Worm (Caenorhabditis elegans) whole organism, late embryonic: ENCODE data around the gene F42A10.5.
A peak's percentile ranks its signal among the peaks of the same experiment; 100 is the strongest.

Experiments used
- C08G9.2 ChIP-seq: sonication (generic microtip); optimal IDR thresholded peaks from 2 replicates; lab custom pipeline; 2016; ENCODE audit warnings: mild to moderate bottlenecking, missing genetic modification characterization, moderate library complexity, missing compliant biosample characterization
- F13H6.1 ChIP-seq: sonication (generic microtip); optimal IDR thresholded peaks from 2 replicates; lab custom pipeline; 2016; ENCODE audit warnings: missing genetic modification characterization, missing compliant biosample characterization
- K02D7.2 ChIP-seq: sonication (generic microtip); optimal IDR thresholded peaks from 2 replicates; lab custom pipeline; 2017; ENCODE audit warnings: mild to moderate bottlenecking, missing genetic modification characterization, missing compliant biosample characterization
- T23F11.4 ChIP-seq: fragments of 200-800 bp; sonication (Bioruptor generic); optimal IDR thresholded peaks from 2 replicates; lab custom pipeline; 2018; ENCODE audit warnings: mild to moderate bottlenecking, missing genetic modification characterization, missing compliant biosample characterization
- ahr-1 ChIP-seq: sonication (generic microtip); optimal IDR thresholded peaks from 2 replicates; lab custom pipeline; 2016; ENCODE audit warnings: missing genetic modification characterization, missing compliant biosample characterization
- ama-1 ChIP-seq: fragments of 150-350 bp; optimal IDR thresholded peaks from 2 replicates; lab custom pipeline; 2014
- ceh-14 ChIP-seq: sonication (generic microtip); optimal IDR thresholded peaks from 2 replicates; lab custom pipeline; 2016; ENCODE audit warnings: missing genotype, missing genetic modification characterization, missing compliant biosample characterization
- ceh-18 ChIP-seq: sonication (generic microtip); optimal IDR thresholded peaks from 2 replicates; lab custom pipeline; 2016; ENCODE audit warnings: missing genetic modification characterization, missing compliant biosample characterization
- ceh-19 ChIP-seq: fragments of 200-800 bp; sonication (Bioruptor generic); optimal IDR thresholded peaks from 2 replicates; lab custom pipeline; 2018; ENCODE audit warnings: mild to moderate bottlenecking, missing genetic modification characterization, missing compliant biosample characterization
- ceh-2 ChIP-seq: sonication (generic microtip); optimal IDR thresholded peaks from 2 replicates; lab custom pipeline; 2016; ENCODE audit warnings: missing genotype, missing genetic modification characterization, missing compliant biosample characterization
- ceh-31 ChIP-seq: sonication (generic microtip); optimal IDR thresholded peaks from 2 replicates; lab custom pipeline; 2016; ENCODE audit warnings: missing genetic modification characterization, missing compliant biosample characterization
- ceh-48 ChIP-seq: sonication (generic microtip); optimal IDR thresholded peaks from 2 replicates; lab custom pipeline; 2016; ENCODE audit warnings: missing genetic modification characterization, inconsistent platforms, missing compliant biosample characterization
- ceh-9 ChIP-seq: sonication (generic microtip); optimal IDR thresholded peaks from 2 replicates; lab custom pipeline; 2016; ENCODE audit warnings: mild to moderate bottlenecking, missing genetic modification characterization, inconsistent platforms, missing compliant biosample characterization
- dmd-4 ChIP-seq: sonication (generic microtip); optimal IDR thresholded peaks from 2 replicates; lab custom pipeline; 2016; ENCODE audit warnings: borderline replicate concordance, missing genetic modification characterization, missing compliant biosample characterization
- ets-4 ChIP-seq: sonication (generic microtip); optimal IDR thresholded peaks from 2 replicates; lab custom pipeline; 2016; ENCODE audit warnings: missing genetic modification characterization, missing compliant biosample characterization
- eyg-1 ChIP-seq: sonication (generic microtip); optimal IDR thresholded peaks from 2 replicates; lab custom pipeline; 2016; ENCODE audit warnings: missing genotype, missing genetic modification characterization, missing compliant biosample characterization
- fax-1 ChIP-seq: sonication (generic microtip); optimal IDR thresholded peaks from 2 replicates; lab custom pipeline; 2016; ENCODE audit warnings: missing genotype, missing genetic modification characterization, missing compliant biosample characterization
- fkh-10 ChIP-seq: fragments of 150-350 bp; optimal IDR thresholded peaks from 2 replicates; lab custom pipeline; 2014; ENCODE audit warnings: missing biosample characterization, missing genetic modification reagents, missing genetic modification characterization
- fkh-6 ChIP-seq: sonication (generic microtip); optimal IDR thresholded peaks from 2 replicates; lab custom pipeline; 2016; ENCODE audit warnings: missing genetic modification characterization, missing compliant biosample characterization
- hlh-15 ChIP-seq: sonication (generic microtip); optimal IDR thresholded peaks from 2 replicates; lab custom pipeline; 2016; ENCODE audit warnings: missing genetic modification characterization, missing compliant biosample characterization
- hlh-30 ChIP-seq: sonication (generic microtip); optimal IDR thresholded peaks from 2 replicates; lab custom pipeline; 2017; ENCODE audit warnings: antibody characterized with exemption, missing genetic modification characterization, missing compliant biosample characterization; ENCODE audit not compliant: insufficient read depth
- hlh-6 ChIP-seq: sonication (generic microtip); optimal IDR thresholded peaks from 2 replicates; lab custom pipeline; 2016; ENCODE audit warnings: missing genotype, missing genetic modification characterization, missing compliant biosample characterization
- lim-6 ChIP-seq: sonication (generic microtip); optimal IDR thresholded peaks from 2 replicates; lab custom pipeline; 2016; ENCODE audit warnings: missing genetic modification characterization, missing compliant biosample characterization
- madf-2 ChIP-seq: sonication (generic microtip); optimal IDR thresholded peaks from 2 replicates; lab custom pipeline; 2017; ENCODE audit warnings: missing genetic modification characterization, missing compliant biosample characterization
- mec-3 ChIP-seq: sonication (generic microtip); optimal IDR thresholded peaks from 2 replicates; lab custom pipeline; 2016; ENCODE audit warnings: borderline replicate concordance, missing genetic modification characterization, missing compliant biosample characterization
- nfya-1 ChIP-seq: sonication (generic microtip); optimal IDR thresholded peaks from 2 replicates; lab custom pipeline; 2017; ENCODE audit warnings: missing genetic modification characterization, mild to moderate bottlenecking, missing compliant biosample characterization, antibody characterized with exemption, moderate library complexity
- nhr-232 ChIP-seq: sonication (generic microtip); optimal IDR thresholded peaks from 2 replicates; lab custom pipeline; 2016; ENCODE audit warnings: missing genetic modification characterization, missing compliant biosample characterization
- odd-2 ChIP-seq: sonication (generic microtip); optimal IDR thresholded peaks from 2 replicates; lab custom pipeline; 2017; ENCODE audit warnings: antibody characterized with exemption, mild to moderate bottlenecking, missing genetic modification characterization, missing compliant biosample characterization
- pat-9 ChIP-seq: fragments of 200-800 bp; sonication (Bioruptor generic); optimal IDR thresholded peaks from 2 replicates; lab custom pipeline; 2018; ENCODE audit warnings: mild to moderate bottlenecking, missing genetic modification characterization, moderate library complexity, missing compliant biosample characterization
- pha-2 ChIP-seq: sonication (generic microtip); optimal IDR thresholded peaks from 2 replicates; lab custom pipeline; 2017; ENCODE audit warnings: mild to moderate bottlenecking, missing genetic modification characterization, missing compliant biosample characterization
- pha-4 ChIP-seq: fragments of 150-350 bp; optimal IDR thresholded peaks from 2 replicates; lab custom pipeline; 2018; ENCODE audit warnings: missing biosample characterization, missing genetic modification reagents, missing genetic modification characterization
- ref-2 ChIP-seq: sonication (generic microtip); optimal IDR thresholded peaks from 2 replicates; lab custom pipeline; 2016; ENCODE audit warnings: missing genetic modification characterization, missing compliant biosample characterization
- rnt-1 ChIP-seq: sonication (generic microtip); optimal IDR thresholded peaks from 2 replicates; lab custom pipeline; 2016; ENCODE audit warnings: missing genetic modification characterization, missing compliant biosample characterization
- sox-2 ChIP-seq: fragments of 200-800 bp; sonication (Bioruptor generic); IDR thresholded peaks from 2 replicates; pipeline ENCODE4 v1.3.6; 2022; ENCODE audit warnings: missing genetic modification reagents, missing genetic modification characterization, missing compliant biosample characterization
- syd-9 ChIP-seq: sonication (generic microtip); optimal IDR thresholded peaks from 2 replicates; lab custom pipeline; 2016; ENCODE audit warnings: mild to moderate bottlenecking, missing genetic modification characterization, moderate library complexity, missing compliant biosample characterization
- tbx-2 ChIP-seq: sonication (generic microtip); optimal IDR thresholded peaks from 2 replicates; lab custom pipeline; 2016; ENCODE audit warnings: missing genetic modification characterization, missing compliant biosample characterization
- unc-3 ChIP-seq, 2 experiments: fragments of 200-800 bp in 1 of 2; sonication (Bioruptor generic) in 1 of 2; sonication (generic microtip) in 1 of 2; conservative IDR thresholded peaks in 1 of 2; optimal IDR thresholded peaks in 1 of 2; 2 replicates each; pipeline versions ENCODE4 v1.3.6 to Lab custom; 2016 to 2022; ENCODE audit warnings: missing compliant biosample characterization in 2 of 2, missing genetic modification characterization in 2 of 2, missing genetic modification reagents in 1 of 2
- unc-42 ChIP-seq: sonication (generic microtip); optimal IDR thresholded peaks from 2 replicates; lab custom pipeline; 2016; ENCODE audit warnings: missing genotype, missing genetic modification characterization, missing compliant biosample characterization
- unc-86 ChIP-seq: sonication (generic microtip); optimal IDR thresholded peaks from 2 replicates; lab custom pipeline; 2016; ENCODE audit warnings: missing genetic modification characterization, missing compliant biosample characterization
- ztf-16 ChIP-seq: sonication (generic microtip); optimal IDR thresholded peaks from 2 replicates; lab custom pipeline; 2017; ENCODE audit warnings: missing genetic modification characterization, missing compliant biosample characterization

F42A10.5 gene

DNA sequence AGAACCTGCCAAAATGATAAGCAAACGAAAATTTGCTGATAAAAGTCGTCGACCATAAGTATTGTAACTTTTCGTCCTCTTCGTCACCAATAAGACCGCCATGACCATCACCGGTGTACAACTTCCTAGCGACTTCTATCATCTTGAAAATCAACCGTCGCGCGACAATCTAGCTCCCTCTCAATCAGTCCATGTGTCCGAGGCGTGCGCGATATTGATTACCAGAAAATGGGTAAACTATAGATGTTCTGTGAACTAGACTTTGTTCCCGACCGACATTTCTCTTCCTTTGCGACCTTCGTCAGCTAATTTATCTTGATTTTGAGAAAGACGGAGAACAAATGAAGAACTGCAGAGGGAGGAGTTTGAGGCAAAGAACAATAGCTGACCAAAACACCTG lies 28.0 kb downstream of the F42A10.5 start:
- TF ChIP-seq T23F11.4 (no peak), ceh-48 (no peak), fkh-10 (GFP tag; lab: Kevin White, UChicago) (no peak)

DNA sequence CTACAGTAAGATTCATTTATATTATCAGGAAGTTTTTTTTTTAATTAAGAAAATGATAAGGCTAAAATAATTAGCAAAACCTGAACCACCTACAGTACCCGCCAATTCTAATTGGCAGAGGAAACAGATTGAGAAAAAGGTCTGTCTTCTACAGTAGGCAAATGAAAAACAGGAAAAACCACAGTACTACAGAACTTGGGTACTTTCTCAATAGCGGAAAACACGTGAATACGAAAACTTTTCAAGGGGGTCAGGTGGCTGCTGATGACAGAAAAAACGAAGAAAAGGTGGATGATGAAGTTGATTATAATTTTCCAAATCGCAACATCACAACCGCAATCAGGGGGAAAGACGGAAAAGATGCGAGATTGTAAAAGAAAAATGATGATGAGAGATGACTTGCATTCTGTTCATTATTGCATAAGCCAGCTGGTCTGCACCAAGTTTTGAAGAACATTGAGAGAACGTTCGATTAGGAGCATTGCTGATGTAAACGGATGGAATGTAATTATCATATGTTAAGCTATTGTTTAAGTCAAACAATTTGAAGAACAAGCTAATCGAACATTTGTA lies 28.8 kb downstream of the F42A10.5 start:
- TF ChIP-seq rnt-1 (no peak), ceh-2 (no peak), fax-1 (tag; lab: Kevin White, UChicago) (no peak), mec-3 (tag; lab: Kevin White, UChicago) (no peak)

DNA sequence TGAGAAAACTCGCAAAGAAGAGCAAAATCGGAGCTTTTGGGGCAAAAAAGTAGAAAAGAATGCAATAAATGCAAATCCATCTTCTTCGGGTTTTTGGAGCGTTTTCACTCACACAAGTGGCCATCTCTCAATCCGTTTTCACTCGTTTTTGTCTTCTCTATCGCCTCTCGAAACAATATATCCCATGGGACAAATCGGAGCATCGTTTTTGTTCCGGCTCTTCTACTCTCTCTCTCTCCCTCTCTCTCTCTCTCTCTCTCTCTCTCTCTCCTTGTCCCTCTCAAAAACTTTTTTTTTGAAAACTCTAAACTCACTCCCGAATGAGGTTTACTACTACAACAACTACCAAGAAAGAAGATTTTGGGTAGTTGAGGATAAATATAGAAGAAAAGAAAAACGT lies 31.7 kb downstream of the F42A10.5 start:
- no peak for TF ChIP-seq hlh-15 (tag; lab: Kevin White, UChicago)
- TF ChIP-seq eyg-1 (tag; lab: Kevin White, UChicago): no peak
- TF ChIP-seq C08G9.2 (tag; lab: Kevin White, UChicago): no peak
- no peak for TF ChIP-seq tbx-2 (tag; lab: Kevin White, UChicago)
- TF ChIP-seq dmd-4 (tag; lab: Kevin White, UChicago): no peak
- TF ChIP-seq pha-2 (tag; lab: Kevin White, UChicago): no peak
- TF ChIP-seq odd-2: no peak
- no peak for TF ChIP-seq hlh-30 (tag; lab: Kevin White, UChicago)
- no peak for TF ChIP-seq ceh-14 (tag; lab: Kevin White, UChicago)
- no peak for TF ChIP-seq madf-2 (tag; lab: Kevin White, UChicago)
- TF ChIP-seq ztf-16 (tag; lab: Kevin White, UChicago): no peak
- no peak; the same call in 1 of the 2 replicates for TF ChIP-seq unc-3 (GFP tag; conservative IDR thresholded peaks at IDR 0.05; lab: Robert Waterston, UW)
- peak; percentile 27 for TF ChIP-seq unc-3 (tag; optimal IDR thresholded peaks at IDR 0.05; lab: Kevin White, UChicago)
- TF ChIP-seq ahr-1 (tag; lab: Kevin White, UChicago): no peak
- peak; percentile 7 for TF ChIP-seq unc-42 (tag; lab: Kevin White, UChicago)
- TF ChIP-seq fax-1 (tag; lab: Kevin White, UChicago): no peak
- TF ChIP-seq F13H6.1 (tag; lab: Kevin White, UChicago): no peak
- no peak for TF ChIP-seq syd-9 (tag; lab: Kevin White, UChicago)
- no peak for TF ChIP-seq unc-86 (tag; lab: Kevin White, UChicago)

DNA sequence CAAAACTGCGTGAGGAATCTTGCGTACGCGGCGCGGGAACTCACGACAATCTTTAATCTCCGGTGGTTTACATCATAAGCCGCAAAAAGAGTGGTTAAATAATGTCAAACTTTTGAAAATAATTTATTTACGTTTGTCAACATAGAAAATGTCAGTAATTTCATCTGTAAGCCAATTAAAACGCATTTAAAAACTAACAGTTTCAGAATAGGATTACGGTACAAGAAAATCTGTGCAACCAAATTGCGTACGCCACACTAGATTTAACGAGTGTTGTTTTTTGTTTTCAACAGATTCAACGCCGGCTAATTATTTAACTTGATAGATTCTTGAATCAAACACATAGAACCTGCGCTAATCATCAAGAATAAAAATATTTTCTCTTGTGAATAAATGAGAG lies 32.5 kb downstream of the F42A10.5 start:
- TF ChIP-seq ref-2 (tag; lab: Kevin White, UChicago): no peak
- TF ChIP-seq tbx-2 (tag; lab: Kevin White, UChicago): no peak
- TF ChIP-seq lim-6 (tag; lab: Kevin White, UChicago): no peak
- TF ChIP-seq unc-86 (tag; lab: Kevin White, UChicago): no peak
- TF ChIP-seq ceh-9 (tag; lab: Kevin White, UChicago): no peak

DNA sequence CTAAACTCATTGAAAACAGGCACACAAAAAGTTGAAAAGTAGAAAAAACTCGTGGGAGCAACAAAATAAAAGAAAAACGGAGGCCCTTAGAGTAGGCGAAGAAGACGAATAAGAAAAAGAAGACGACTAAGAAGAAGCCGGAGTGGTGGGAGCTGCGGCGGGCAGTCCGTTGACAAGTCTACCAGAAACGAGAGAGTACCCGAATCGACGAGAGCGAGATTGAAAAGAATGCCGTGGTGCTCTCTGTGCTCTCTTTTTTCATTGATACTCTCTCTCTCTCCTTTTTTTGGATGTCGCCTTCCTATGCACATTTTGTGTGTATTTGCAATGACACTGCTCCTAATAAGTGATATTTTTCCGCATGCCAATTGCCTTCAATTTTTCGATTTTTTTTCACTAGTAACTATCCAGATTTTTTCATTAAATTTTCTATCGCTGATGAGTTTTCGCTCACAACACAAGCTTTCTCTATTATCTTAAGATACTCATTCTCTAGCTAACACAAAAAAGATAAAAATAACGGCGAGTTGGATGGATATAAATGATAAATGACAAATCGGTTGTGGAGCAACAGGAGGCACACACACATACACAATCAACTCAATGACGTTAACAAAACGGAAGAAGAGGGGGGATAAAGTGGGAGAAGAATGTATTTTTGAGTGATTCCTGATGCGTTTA lies 33.2 kb downstream of the F42A10.5 start:
- TF ChIP-seq unc-3 (GFP tag; conservative IDR thresholded peaks at IDR 0.05; lab: Robert Waterston, UW): no peak
- no peak for TF ChIP-seq unc-3 (tag; optimal IDR thresholded peaks at IDR 0.05; lab: Kevin White, UChicago)
- TF ChIP-seq sox-2 (GFP tag; lab: Robert Waterston, UW): no peak
- no peak for TF ChIP-seq ama-1
- TF ChIP-seq hlh-30 (tag; lab: Kevin White, UChicago): no peak
- TF ChIP-seq hlh-6 (tag; lab: Kevin White, UChicago): peak; percentile 11
- no peak for TF ChIP-seq ceh-18
- no peak for TF ChIP-seq nhr-232 (tag; lab: Kevin White, UChicago)
- TF ChIP-seq nfya-1 (tag; lab: Kevin White, UChicago): peak; percentile 43
- no peak for TF ChIP-seq pat-9 (tag; lab: Kevin White, UChicago)
- no peak for TF ChIP-seq ceh-14 (tag; lab: Kevin White, UChicago)
- no peak for TF ChIP-seq eyg-1 (tag; lab: Kevin White, UChicago)
- TF ChIP-seq pha-4 (tag; lab: Kevin White, UChicago): no peak
- TF ChIP-seq K02D7.2 (tag; lab: Kevin White, UChicago): no peak
- no peak for TF ChIP-seq ceh-19 (GFP tag; lab: Kevin White, UChicago)
- TF ChIP-seq ets-4 (tag; lab: Kevin White, UChicago): no peak
- TF ChIP-seq fkh-6 (tag; lab: Kevin White, UChicago): no peak
- peak; percentile 24 for TF ChIP-seq ceh-31 (tag; lab: Kevin White, UChicago)
- peak; percentile 49 for TF ChIP-seq unc-42 (tag; lab: Kevin White, UChicago)
